Fruit fly (Drosophila melanogaster) S2 (cell line): Measurements from ENCODE around the gene Ssu72.

Experiments used
- CG8478 ChIP-seq: fragments of >200 bp; optimal IDR thresholded peaks from 2 replicates; lab custom pipeline; 2018
- CTCF ChIP-seq, 2 experiments: fragments of >200 bp; optimal IDR thresholded peaks; 2 replicates each; lab custom pipeline; 2018

- TF ChIP-seq CTCF (optimal IDR thresholded peaks at IDR 0.05; lab: Kevin White, UChicago) (no peak), CG8478 (lab: Kevin White, UChicago) (no peak)
Measured at dm6 chrX:19692951-19693698, 28.8 kb downstream of the Ssu72 start, which contains the start of gene Mer.
